Worm (Caenorhabditis elegans): ENCODE data around the gene kgb-2.

kgb-2 gene

ce11 chrIV:3611845-3612244, 5.3 kb downstream of the kgb-2 start (continued):
- peak; percentile 82 for TF ChIP-seq ceh-20 (GFP tag; IDR thresholded peaks at IDR 0.05)
- peak; percentile 64; the same call in 1 of the 2 replicates for TF ChIP-seq T26A8.4 (GFP tag; IDR thresholded peaks at IDR 0.05)
- peak; percentile 94 for TF ChIP-seq dve-1 (tag; optimal IDR thresholded peaks at IDR 0.05; ENCODE audit: insufficient read depth)
- TF ChIP-seq nhr-28 (tag; optimal IDR thresholded peaks at IDR 0.05) = peak; percentile 89
- TF ChIP-seq lsy-2 (tag; optimal IDR thresholded peaks at IDR 0.05) = peak in 1 of 2 experiments; percentile 10
- no peak for TF ChIP-seq F49E8.2 (tag; optimal IDR thresholded peaks at IDR 0.05; ENCODE audit: borderline replicate concordance)
- TF ChIP-seq php-3 (GFP tag; IDR thresholded peaks at IDR 0.05) = peak; percentile 94
- TF ChIP-seq pqm-1 (tag; optimal IDR thresholded peaks at IDR 0.05) = peak; percentile 82
- no peak for TF ChIP-seq fkh-10 (GFP tag; optimal IDR thresholded peaks at IDR 0.05)
- no peak for TF ChIP-seq zag-1 (tag; optimal IDR thresholded peaks at IDR 0.05)
- peak; percentile 86 for TF ChIP-seq nhr-102 (tag; optimal IDR thresholded peaks at IDR 0.05)
- no peak for TF ChIP-seq aha-1 (tag)
- no peak for TF ChIP-seq lin-15B (tag; optimal IDR thresholded peaks at IDR 0.05)
- 0 out of 2 replicates have a peak, but pooled peaks have one; percentile 10 for TF ChIP-seq dmd-8 (GFP tag; IDR thresholded peaks at IDR 0.05)
- TF ChIP-seq nhr-111 (GFP tag; optimal IDR thresholded peaks at IDR 0.05) = no peak
- no peak for TF ChIP-seq mep-1 (tag; optimal IDR thresholded peaks at IDR 0.05)
- peak; percentile 64 for TF ChIP-seq nhr-77 (tag; optimal IDR thresholded peaks at IDR 0.05)
- no peak for TF ChIP-seq hmg-1.1 (GFP tag; IDR thresholded peaks at IDR 0.05)
- peak; percentile 83 for TF ChIP-seq nhr-48 (tag; optimal IDR thresholded peaks at IDR 0.05)
- no peak for TF ChIP-seq unc-39 (tag; optimal IDR thresholded peaks at IDR 0.05)
- TF ChIP-seq ZK546.5 (tag; optimal IDR thresholded peaks at IDR 0.05) = no peak
- TF ChIP-seq zip-11 (GFP tag; IDR thresholded peaks at IDR 0.05) = no peak
- no peak for TF ChIP-seq spr-3 (GFP tag; optimal IDR thresholded peaks at IDR 0.05)
- TF ChIP-seq daf-16 (GFP tag; optimal IDR thresholded peaks at IDR 0.05) = peak in 1 of 2 experiments; percentile 71
- peak; percentile 79 for TF ChIP-seq daf-16 (tag; optimal IDR thresholded peaks at IDR 0.05)
- TF ChIP-seq lim-7 (GFP tag; IDR thresholded peaks at IDR 0.05) = no peak
- TF ChIP-seq jun-1 (tag; optimal IDR thresholded peaks at IDR 0.05) = peak; percentile 55
- no peak for TF ChIP-seq ceh-62 (tag; optimal IDR thresholded peaks at IDR 0.05)

ce11 chrIV:3613022-3613605, 6.5 kb downstream of the kgb-2 start, which contains the start of gene ltah-1.2:
Gene ltah-1.2 (minus strand): TSS chrIV:3613072.
- TF ChIP-seq vab-7 (GFP tag; IDR thresholded peaks at IDR 0.05) (no peak), dve-1 (tag; optimal IDR thresholded peaks at IDR 0.05; ENCODE audit: insufficient read depth) (peak; percentile 34), ceh-32 (tag; optimal IDR thresholded peaks at IDR 0.05; ENCODE audit: poor library complexity) (no peak), ama-1 (optimal IDR thresholded peaks at IDR 0.05) (no peak), Y48G9A.11 (GFP tag; IDR thresholded peaks at IDR 0.05) (no peak), pqm-1 (tag; optimal IDR thresholded peaks at IDR 0.05) (peak; percentile 64), fkh-10 (GFP tag; optimal IDR thresholded peaks at IDR 0.05) (no peak), duxl-1 (tag; optimal IDR thresholded peaks at IDR 0.05; ENCODE audit: poor library complexity) (no peak), jun-1 (tag; optimal IDR thresholded peaks at IDR 0.05) (no peak), dmd-6 (GFP tag; IDR thresholded peaks at IDR 0.05) (peak; percentile 93), zip-11 (GFP tag; IDR thresholded peaks at IDR 0.05) (no peak), F44E2.7 (GFP tag; IDR thresholded peaks at IDR 0.05) (no peak), mep-1 (tag; optimal IDR thresholded peaks at IDR 0.05) (no peak), Y5F2A.4 (GFP tag; optimal IDR thresholded peaks at IDR 0.05) (no peak), dmd-9 (GFP tag; IDR thresholded peaks at IDR 0.05) (no peak), hlh-30 (tag; optimal IDR thresholded peaks at IDR 0.05; ENCODE audit: insufficient read depth) (peak; percentile 56), tra-1 (GFP tag; IDR thresholded peaks at IDR 0.05) (peak; percentile 70; the same call in 1 of the 2 replicates), nhr-28 (tag; optimal IDR thresholded peaks at IDR 0.05) (peak; percentile 31), T26A8.4 (GFP tag; IDR thresholded peaks at IDR 0.05) (0 out of 2 replicates have a peak, but pooled peaks have one; percentile 7), lim-7 (GFP tag; IDR thresholded peaks at IDR 0.05) (no peak), nhr-48 (tag; optimal IDR thresholded peaks at IDR 0.05) (peak; percentile 40), egl-43 (GFP tag; IDR thresholded peaks at IDR 0.05) (0 out of 2 replicates have a peak, but pooled peaks have one; percentile 40), set-16 (GFP tag; IDR thresholded peaks at IDR 0.05) (peak; percentile 52), tag-97 (GFP tag; IDR thresholded peaks at IDR 0.05) (no peak), nhr-111 (GFP tag; optimal IDR thresholded peaks at IDR 0.05) (no peak), snpc-4 (tag; optimal IDR thresholded peaks at IDR 0.05) (no peak), nhr-102 (tag; optimal IDR thresholded peaks at IDR 0.05) (peak; percentile 30), nhr-237 (tag; optimal IDR thresholded peaks at IDR 0.05) (no peak), aly-2 (tag; optimal IDR thresholded peaks at IDR 0.05) (no peak), ceh-28 (tag; optimal IDR thresholded peaks at IDR 0.05) (no peak), mdt-29 (GFP tag; IDR thresholded peaks at IDR 0.05) (peak; percentile 54; the same call in 1 of the 2 replicates), nhr-77 (tag; optimal IDR thresholded peaks at IDR 0.05) (peak; percentile 5), pha-4 (GFP tag; IDR thresholded peaks at IDR 0.05) (no peak), pha-4 (tag; optimal IDR thresholded peaks at IDR 0.05) (no peak)

All from whole organism, L4 larva.